Fruit fly (Drosophila melanogaster) whole organism, embryonic: ENCODE measurements around the gene Elp6.
A peak's percentile ranks its signal among the peaks of the same experiment; 100 is the strongest.

ENCODE experiments used
- BEAF-32 ChIP-seq: fragments of 200-800 bp; sonication (Bioruptor generic); optimal IDR thresholded peaks from 3 replicates; lab custom pipeline; 2017; ENCODE audit warnings: missing biosample characterization, missing genetic modification characterization, mild to moderate bottlenecking, moderate library complexity, missing genetic modification reagents
- CG10321 ChIP-seq: fragments of 200-800 bp; sonication (Bioruptor generic); IDR thresholded peaks from 2 replicates; pipeline ENCODE4 v1.3.6; 2022; ENCODE audit warnings: missing biosample characterization, missing genetic modification characterization
- CG11085 ChIP-seq: fragments of 200-800 bp; sonication (Bioruptor generic); IDR thresholded peaks from 2 replicates; pipeline ENCODE4 v1.3.6; 2022; ENCODE audit warnings: missing biosample characterization, missing genetic modification characterization
- CG11723 ChIP-seq: fragments of 200-800 bp; sonication (Bioruptor generic); optimal IDR thresholded peaks from 2 replicates; lab custom pipeline; 2017; ENCODE audit warnings: missing biosample characterization, mild to moderate bottlenecking, missing genetic modification characterization
- CG16813 ChIP-seq: fragments of 200-800 bp; sonication (Bioruptor generic); IDR thresholded peaks from 3 replicates; pipeline ENCODE4 v1.3.6; 2022; ENCODE audit warnings: missing biosample characterization, missing genetic modification characterization; ENCODE audit not compliant: partially characterized antibody
- CG30403 ChIP-seq: fragments of 200-800 bp; sonication (Bioruptor generic); optimal IDR thresholded peaks from 3 replicates; lab custom pipeline; 2016; ENCODE audit warnings: missing biosample characterization, missing genetic modification characterization
- CG32532 ChIP-seq: fragments of 200-800 bp; sonication (Bioruptor generic); IDR thresholded peaks from 2 replicates; pipeline ENCODE4 v1.3.6; 2022; ENCODE audit warnings: missing biosample characterization, missing genetic modification characterization
- CG34422 ChIP-seq: fragments of 200-800 bp; sonication (Bioruptor generic); IDR thresholded peaks from 3 replicates; pipeline ENCODE4 v1.3.6; 2022; ENCODE audit warnings: missing biosample characterization, missing genetic modification characterization
- CG5953 ChIP-seq: fragments of 200-800 bp; sonication (Bioruptor generic); IDR thresholded peaks from 2 replicates; pipeline ENCODE4 v1.3.6; 2022; ENCODE audit warnings: missing biosample characterization, missing genetic modification characterization
- CG6254 ChIP-seq: fragments of 200-800 bp; sonication (Bioruptor generic); optimal IDR thresholded peaks from 3 replicates; lab custom pipeline; 2017; ENCODE audit warnings: mild to moderate bottlenecking, missing biosample characterization, missing genetic modification reagents, missing genetic modification characterization
- CG6272 ChIP-seq: fragments of 200-800 bp; sonication (Bioruptor generic); IDR thresholded peaks from 2 replicates; pipeline ENCODE4 v1.3.6; 2022; ENCODE audit warnings: missing biosample characterization, missing genetic modification characterization
- CG6654 ChIP-seq: fragments of 200-800 bp; sonication (Bioruptor generic); optimal IDR thresholded peaks from 2 replicates; lab custom pipeline; 2017; ENCODE audit warnings: missing biosample characterization, mild to moderate bottlenecking, missing genetic modification characterization
- CG6689 ChIP-seq: fragments of 200-800 bp; sonication (Bioruptor generic); IDR thresholded peaks from 2 replicates; pipeline ENCODE4 v1.3.6; 2022; ENCODE audit warnings: missing biosample characterization, missing genetic modification characterization
- CG7271 ChIP-seq: fragments of 200-800 bp; sonication (Bioruptor generic); optimal IDR thresholded peaks from 2 replicates; lab custom pipeline; 2018; ENCODE audit warnings: missing biosample characterization, mild to moderate bottlenecking, missing genetic modification characterization, moderate library complexity
- CG7556 ChIP-seq: fragments of 200-800 bp; sonication (Bioruptor generic); optimal IDR thresholded peaks from 2 replicates; lab custom pipeline; 2017; ENCODE audit warnings: missing biosample characterization, mild to moderate bottlenecking, missing genetic modification characterization
- CG7928 ChIP-seq: fragments of 200-800 bp; sonication (Bioruptor generic); optimal IDR thresholded peaks from 2 replicates; lab custom pipeline; 2017; ENCODE audit warnings: missing biosample characterization, mild to moderate bottlenecking, missing genetic modification characterization
- CG9727 ChIP-seq: fragments of 200-800 bp; sonication (Bioruptor generic); optimal IDR thresholded peaks from 3 replicates; lab custom pipeline; 2017; ENCODE audit warnings: missing biosample characterization, mild to moderate bottlenecking, missing genetic modification characterization
- Camta ChIP-seq: fragments of 200-800 bp; sonication (Bioruptor generic); optimal IDR thresholded peaks from 2 replicates; lab custom pipeline; 2016; ENCODE audit warnings: missing biosample characterization, missing genetic modification characterization
- CoRest ChIP-seq: fragments of 200-800 bp; sonication (Bioruptor generic); optimal IDR thresholded peaks from 3 replicates; lab custom pipeline; 2018; ENCODE audit warnings: missing biosample characterization, mild to moderate bottlenecking, missing genetic modification characterization, moderate library complexity
- CrebB ChIP-seq: fragments of 200-800 bp; sonication (Bioruptor generic); optimal IDR thresholded peaks from 3 replicates; lab custom pipeline; 2018; ENCODE audit warnings: missing biosample characterization, mild to moderate bottlenecking, missing genetic modification characterization
- Hmr ChIP-seq: fragments of 200-800 bp; sonication (Bioruptor generic); optimal IDR thresholded peaks from 3 replicates; lab custom pipeline; 2017; ENCODE audit warnings: mild to moderate bottlenecking, missing biosample characterization, missing genetic modification reagents, missing genetic modification characterization
- NC2β ChIP-seq: fragments of 200-800 bp; sonication (Bioruptor generic); optimal IDR thresholded peaks from 2 replicates; lab custom pipeline; 2016; ENCODE audit warnings: missing biosample characterization, missing genetic modification characterization
- Ravus ChIP-seq: fragments of 200-800 bp; sonication (Bioruptor generic); IDR thresholded peaks from 2 replicates; pipeline ENCODE4 v1.3.6; 2022; ENCODE audit warnings: missing biosample characterization, missing genetic modification characterization
- Taf1 ChIP-seq: fragments of 200-800 bp; sonication (Bioruptor generic); IDR thresholded peaks from 2 replicates; pipeline ENCODE4 v1.3.6; 2022; ENCODE audit warnings: missing biosample characterization, missing genetic modification characterization
- YL-1 ChIP-seq: fragments of 200-800 bp; sonication (Bioruptor generic); optimal IDR thresholded peaks from 3 replicates; lab custom pipeline; 2017; ENCODE audit warnings: missing biosample characterization, mild to moderate bottlenecking, missing genetic modification characterization
- ac ChIP-seq: fragments of 200-800 bp; sonication (Bioruptor generic); optimal IDR thresholded peaks from 3 replicates; lab custom pipeline; 2017; ENCODE audit warnings: missing biosample characterization, mild to moderate bottlenecking, missing genetic modification characterization
- amos ChIP-seq: fragments of 200-800 bp; sonication (Bioruptor generic); IDR thresholded peaks from 2 replicates; pipeline ENCODE4 v1.3.6; 2022; ENCODE audit warnings: missing biosample characterization, missing genetic modification characterization; ENCODE audit not compliant: partially characterized antibody
- crol ChIP-seq: fragments of 200-800 bp; sonication (Bioruptor generic); IDR thresholded peaks from 2 replicates; pipeline ENCODE4 v1.3.6; 2022; ENCODE audit warnings: missing biosample characterization, missing genetic modification characterization
- exex ChIP-seq: fragments of 200-800 bp; sonication (Bioruptor generic); optimal IDR thresholded peaks from 4 replicates; lab custom pipeline; 2018; ENCODE audit warnings: missing biosample characterization, mild to moderate bottlenecking, missing genetic modification characterization, moderate library complexity
- gcm ChIP-seq: fragments of 200-800 bp; sonication (Bioruptor generic); optimal IDR thresholded peaks from 2 replicates; lab custom pipeline; 2019; ENCODE audit warnings: missing biosample characterization, mild to moderate bottlenecking, missing genetic modification characterization, moderate library complexity
- hkb ChIP-seq, 2 experiments: fragments of 200-800 bp in 1 of 2; fragments of >200 bp in 1 of 2; sonication (Bioruptor generic) in 1 of 2; IDR thresholded peaks in 1 of 2; optimal IDR thresholded peaks in 1 of 2; 2 replicates each; pipeline versions ENCODE4 v1.3.6 to Lab custom; 2017 to 2022; ENCODE audit warnings: missing biosample characterization in 1 of 2, missing genetic modification characterization in 1 of 2
- lab ChIP-seq: fragments of 200-800 bp; sonication (Bioruptor generic); optimal IDR thresholded peaks from 3 replicates; lab custom pipeline; 2017; ENCODE audit warnings: missing biosample characterization, missing genetic modification characterization, mild to moderate bottlenecking, moderate library complexity, missing genetic modification reagents
- lbe ChIP-seq: fragments of 200-800 bp; sonication (Bioruptor generic); optimal IDR thresholded peaks from 2 replicates; lab custom pipeline; 2016; ENCODE audit warnings: missing biosample characterization, mild to moderate bottlenecking, missing genetic modification characterization
- luna ChIP-seq: fragments of 200-800 bp; sonication (Bioruptor generic); optimal IDR thresholded peaks from 2 replicates; lab custom pipeline; 2016; ENCODE audit warnings: missing biosample characterization, missing genetic modification characterization
- pb ChIP-seq: fragments of 200-800 bp; sonication (Bioruptor generic); optimal IDR thresholded peaks from 3 replicates; lab custom pipeline; 2016; ENCODE audit warnings: missing biosample characterization, missing genetic modification characterization
- row ChIP-seq: fragments of 200-800 bp; sonication (Bioruptor generic); IDR thresholded peaks from 3 replicates; pipeline ENCODE4 v1.3.6; 2022; ENCODE audit warnings: missing biosample characterization, missing genetic modification characterization
- sens ChIP-seq: fragments of 200-800 bp; sonication (Bioruptor generic); peaks from one replicate; lab custom pipeline; 2016; ENCODE audit warnings: missing biosample characterization, missing genetic modification characterization
- tgo ChIP-seq: fragments of 200-800 bp; sonication (Bioruptor generic); IDR thresholded peaks from 3 replicates; pipeline ENCODE4 v1.3.6; 2022; ENCODE audit warnings: missing biosample characterization, missing genetic modification characterization
- twi ChIP-seq: fragments of 200-800 bp; optimal IDR thresholded peaks from 2 replicates; lab custom pipeline; 2019; ENCODE audit warnings: missing biosample characterization, mild to moderate bottlenecking, missing genetic modification characterization, moderate library complexity

The Elp6 gene

DNA sequence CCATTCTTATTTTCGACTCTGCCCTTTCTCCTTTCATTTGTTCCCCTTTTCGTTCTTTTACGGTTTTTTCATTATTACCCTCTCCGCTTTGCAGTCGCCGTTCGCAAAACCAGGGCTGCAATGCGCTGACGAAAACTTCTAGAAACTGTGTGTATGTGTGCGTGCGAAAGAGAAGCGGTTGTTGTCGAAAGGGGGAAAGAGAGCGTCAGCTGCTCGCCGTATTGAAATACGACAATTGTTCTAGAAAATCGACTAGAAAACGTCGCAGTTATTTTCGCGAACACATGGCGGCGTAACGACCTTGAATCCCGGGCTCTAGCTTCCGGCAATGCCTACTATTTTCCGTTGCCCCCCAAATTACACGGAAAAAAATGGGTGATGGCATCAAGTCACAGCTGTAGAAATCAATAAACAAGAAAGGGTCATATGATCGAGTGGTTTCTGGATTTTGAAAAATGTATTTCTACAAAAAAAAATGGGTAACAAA, 16.0 kb upstream of the Elp6 start (continued):
- no peak for TF ChIP-seq CG7271
- TF ChIP-seq tgo (GFP tag; lab: Robert Waterston, UW) = no peak
- peak; percentile 46; the same call in 1 of the 2 replicates for TF ChIP-seq crol (GFP tag; lab: Robert Waterston, UW)
- 0 out of 3 replicates have a peak, but pooled peaks have one; percentile 30 for TF ChIP-seq CG16813 (GFP tag; lab: Robert Waterston, UW)
- no peak for TF ChIP-seq gcm
- peak; percentile 33; the same call in 1 of the 3 replicates for TF ChIP-seq row
- TF ChIP-seq ac (GFP tag; lab: Kevin White, UChicago) = no peak
- peak; percentile 1 for TF ChIP-seq twi (tag; lab: Kevin White, UChicago)
- peak; percentile 93 for TF ChIP-seq YL-1 (GFP tag; lab: Kevin White, UChicago)
- TF ChIP-seq CG34422 (GFP tag; lab: Robert Waterston, UW) = peak; percentile 48; the same call in 1 of the 3 replicates
- no peak for TF ChIP-seq sens (GFP tag; lab: Kevin White, UChicago)
- no peak for TF ChIP-seq CG11723 (GFP tag; lab: Kevin White, UChicago)
- TF ChIP-seq pb = peak; percentile 11
- no peak for TF ChIP-seq BEAF-32 (GFP tag; lab: Kevin White, UChicago)
- no peak for TF ChIP-seq exex (tag; lab: Kevin White, UChicago)
- TF ChIP-seq CrebB = no peak
- peak; percentile 15; the same call in 1 of the 2 replicates for TF ChIP-seq amos (GFP tag; lab: Robert Waterston, UW)
- TF ChIP-seq CG11085 (GFP tag; lab: Robert Waterston, UW) = no peak
- no peak for TF ChIP-seq lab (GFP tag; lab: Kevin White, UChicago)
- TF ChIP-seq CG9727 (GFP tag; lab: Kevin White, UChicago) = peak; percentile 10
- TF ChIP-seq CG5953 (GFP tag; lab: Robert Waterston, UW) = no peak
- no peak for TF ChIP-seq Taf1 (GFP tag; lab: Robert Waterston, UW)
- no peak for TF ChIP-seq Ravus (GFP tag; lab: Robert Waterston, UW)
- TF ChIP-seq CG10321 (GFP tag; lab: Robert Waterston, UW) = peak; percentile 28; the same call in 1 of the 2 replicates
- TF ChIP-seq CG6689 = no peak
- TF ChIP-seq CG6272 = no peak
- TF ChIP-seq CG6254 (GFP tag; lab: Kevin White, UChicago) = no peak
- peak; percentile 16 for TF ChIP-seq CG30403 (GFP tag; lab: Kevin White, UChicago)
- no peak for TF ChIP-seq lbe
- peak; percentile 61; the same call in 1 of the 2 replicates for TF ChIP-seq CG32532
- TF ChIP-seq CG6654 (GFP tag; lab: Kevin White, UChicago) = no peak
- no peak for TF ChIP-seq Hmr (GFP tag; lab: Kevin White, UChicago)
- no peak for TF ChIP-seq NC2β (GFP tag; lab: Kevin White, UChicago)
- no peak for TF ChIP-seq luna (GFP tag; lab: Kevin White, UChicago)
- TF ChIP-seq CoRest (tag; lab: Kevin White, UChicago) = peak; percentile 27
- TF ChIP-seq Camta (GFP tag; lab: Kevin White, UChicago) = no peak
- no peak for TF ChIP-seq hkb (optimal IDR thresholded peaks at IDR 0.05; lab: Kevin White, UChicago)
- TF ChIP-seq hkb (GFP tag; IDR thresholded peaks at IDR 0.05; lab: Robert Waterston, UW) = 0 out of 2 replicates have a peak, but pooled peaks have one; percentile 6
- no peak for TF ChIP-seq CG7556 (GFP tag; lab: Kevin White, UChicago)
- TF ChIP-seq CG7928 (GFP tag; lab: Kevin White, UChicago) = peak; percentile 97
